Fruit fly (Drosophila melanogaster) whole organism, adult: ENCODE measurements around the gene RIOK2.

Experiments used
- CG11617 ChIP-seq: fragments of 200-800 bp; sonication (Bioruptor generic); optimal IDR thresholded peaks from 2 replicates; lab custom pipeline; 2017; ENCODE audit warnings: mild to moderate bottlenecking, missing biosample characterization, missing genetic modification reagents, missing genetic modification characterization
- CG12768 ChIP-seq: fragments of 200-800 bp; sonication (Bioruptor generic); optimal IDR thresholded peaks from 2 replicates; lab custom pipeline; 2017; ENCODE audit warnings: missing biosample characterization, missing genetic modification characterization, mild to moderate bottlenecking, moderate library complexity, missing genetic modification reagents
- CG14711 ChIP-seq: fragments of 200-800 bp; sonication (Bioruptor generic); optimal IDR thresholded peaks from 2 replicates; lab custom pipeline; 2018; ENCODE audit warnings: missing biosample characterization, mild to moderate bottlenecking, missing genetic modification characterization, moderate library complexity
- CG1620 ChIP-seq: fragments of 200-800 bp; sonication (Bioruptor generic); optimal IDR thresholded peaks from 2 replicates; lab custom pipeline; 2016; ENCODE audit warnings: missing biosample characterization, missing genetic modification characterization
- CG33017 ChIP-seq: fragments of 200-800 bp; sonication (Bioruptor generic); optimal IDR thresholded peaks from 2 replicates; lab custom pipeline; 2018; ENCODE audit warnings: missing biosample characterization, mild to moderate bottlenecking, missing genetic modification characterization, moderate library complexity
- CG5204 ChIP-seq: fragments of 200-800 bp; sonication (Bioruptor generic); optimal IDR thresholded peaks from 2 replicates; lab custom pipeline; 2016; ENCODE audit warnings: missing biosample characterization, missing genetic modification characterization
- CG7045 ChIP-seq: fragments of 200-800 bp; sonication (Bioruptor generic); optimal IDR thresholded peaks from 2 replicates; lab custom pipeline; 2017; ENCODE audit warnings: missing biosample characterization, mild to moderate bottlenecking, missing genetic modification characterization
- CG7101 ChIP-seq: fragments of 200-800 bp; sonication (Bioruptor generic); optimal IDR thresholded peaks from 2 replicates; lab custom pipeline; 2018; ENCODE audit warnings: missing biosample characterization, mild to moderate bottlenecking, missing genetic modification characterization, moderate library complexity
- Clk ChIP-seq: fragments of 200-800 bp; sonication (Bioruptor generic); optimal IDR thresholded peaks from 2 replicates; lab custom pipeline; 2017; ENCODE audit warnings: missing biosample characterization, missing genetic modification characterization
- Crg-1 ChIP-seq: fragments of 200-800 bp; sonication (Bioruptor generic); optimal IDR thresholded peaks from 2 replicates; lab custom pipeline; 2016; ENCODE audit warnings: missing biosample characterization, missing genetic modification characterization
- Hr96 ChIP-seq: fragments of 200-800 bp; sonication (Bioruptor generic); optimal IDR thresholded peaks from 2 replicates; lab custom pipeline; 2016; ENCODE audit warnings: missing biosample characterization, missing genetic modification characterization
- Mnt ChIP-seq: fragments of 200-800 bp; sonication (Bioruptor generic); optimal IDR thresholded peaks from 2 replicates; lab custom pipeline; 2016; ENCODE audit warnings: missing biosample characterization, mild to moderate bottlenecking, missing genetic modification characterization
- bab1 ChIP-seq: fragments of 200-800 bp; sonication (Bioruptor generic); optimal IDR thresholded peaks from 3 replicates; lab custom pipeline; 2019; ENCODE audit warnings: missing biosample characterization, mild to moderate bottlenecking, missing genetic modification characterization, moderate library complexity
- cic ChIP-seq: fragments of 200-800 bp; sonication (Bioruptor generic); optimal IDR thresholded peaks from 2 replicates; lab custom pipeline; 2017; ENCODE audit warnings: missing biosample characterization, mild to moderate bottlenecking, missing genetic modification characterization, moderate library complexity
- cnc ChIP-seq, 2 experiments: fragments of >200 bp; optimal IDR thresholded peaks; 2 replicates each; lab custom pipeline; 2017
- kay ChIP-seq: fragments of 200-800 bp; sonication (Bioruptor generic); peaks from one replicate; lab custom pipeline; 2016; ENCODE audit warnings: missing biosample characterization, missing genetic modification characterization, borderline replicate concordance
- ovo ChIP-seq: fragments of 200-800 bp; sonication (Bioruptor generic); optimal IDR thresholded peaks from 2 replicates; lab custom pipeline; 2016; ENCODE audit warnings: missing biosample characterization, missing genetic modification characterization
- pad ChIP-seq: fragments of 200-800 bp; sonication (Bioruptor generic); optimal IDR thresholded peaks from 3 replicates; lab custom pipeline; 2017; ENCODE audit warnings: missing biosample characterization, missing genetic modification characterization, mild to moderate bottlenecking, moderate library complexity, missing genetic modification reagents
- tj ChIP-seq: fragments of 200-800 bp; sonication (Bioruptor generic); optimal IDR thresholded peaks from 3 replicates; lab custom pipeline; 2017; ENCODE audit warnings: missing biosample characterization, mild to moderate bottlenecking, missing genetic modification characterization, moderate library complexity
- toe ChIP-seq: fragments of 200-800 bp; sonication (Bioruptor generic); optimal IDR thresholded peaks from 2 replicates; lab custom pipeline; 2016; ENCODE audit warnings: missing biosample characterization, missing genetic modification characterization

The RIOK2 gene

dm6 chr3R:25245052-25245813, 20.4 kb upstream of the RIOK2 start, which contains the start of gene bam:
TSS of gene bam (minus strand) at chr3R:25245109.
- TF ChIP-seq pad (GFP tag; lab: Kevin White, UChicago) (no peak), ovo (no peak), CG14711 (tag; lab: Kevin White, UChicago) (peak; percentile 67), cic (GFP tag; lab: Kevin White, UChicago) (no peak), Clk (GFP tag; lab: Kevin White, UChicago) (no peak), CG1620 (GFP tag; lab: Kevin White, UChicago) (no peak), CG11617 (GFP tag; lab: Kevin White, UChicago) (no peak), Hr96 (GFP tag; lab: Kevin White, UChicago) (no peak), CG7101 (no peak), tj (no peak), CG5204 (GFP tag; lab: Kevin White, UChicago) (no peak), Mnt (GFP tag; lab: Kevin White, UChicago) (peak; percentile 44), CG12768 (no peak), bab1 (GFP tag; lab: Kevin White, UChicago) (peak; percentile 44), CG33017 (no peak), CG7045 (no peak), Crg-1 (GFP tag; lab: Kevin White, UChicago) (peak; percentile 53), kay (peak; percentile 71), toe (GFP tag; lab: Kevin White, UChicago) (no peak), cnc (optimal IDR thresholded peaks at IDR 0.05; lab: Kevin White, UChicago) (no peak)

DNA sequence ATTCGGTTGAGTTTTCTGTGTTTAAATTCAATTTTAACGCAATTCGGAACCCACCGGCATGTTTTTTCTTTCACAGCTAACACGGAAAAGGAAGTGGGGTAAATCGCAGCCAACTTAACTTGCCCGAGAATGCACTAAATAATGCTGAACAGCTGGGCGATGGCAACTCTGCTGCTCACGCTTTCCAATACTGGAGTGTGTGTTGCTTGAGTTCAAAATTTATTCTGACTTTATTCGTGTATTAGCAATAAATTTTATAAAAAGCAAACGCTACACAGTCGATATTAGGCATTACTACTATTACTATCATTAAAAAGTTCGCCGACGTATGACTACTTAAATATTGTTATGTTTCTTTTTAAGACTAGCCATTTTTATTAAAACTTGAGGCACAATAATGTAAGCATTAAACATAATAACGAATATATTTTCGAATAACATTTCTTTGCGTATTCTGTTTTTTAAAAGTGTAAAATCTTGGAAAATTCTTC, 18.2 kb upstream of the RIOK2 start, which contains the start of the genes RpS27 and Nup37:
TSS of gene RpS27 (minus strand) at position 136 of the 491 bp plus-strand sequence.
TSS of gene Nup37 (plus strand) at position 280 of the 491 bp plus-strand sequence.
- TF ChIP-seq Hr96 (GFP tag; lab: Kevin White, UChicago), result peak; percentile 99
- peak; percentile 99 for TF ChIP-seq CG7101
- TF ChIP-seq CG5204 (GFP tag; lab: Kevin White, UChicago), result peak; percentile 97
- peak; percentile 94 for TF ChIP-seq CG33017
- peak; percentile 97 for TF ChIP-seq CG14711 (tag; lab: Kevin White, UChicago)
- TF ChIP-seq Crg-1 (GFP tag; lab: Kevin White, UChicago), result peak; percentile 100
- TF ChIP-seq ovo, result peak; percentile 100
- peak; percentile 93 for TF ChIP-seq cic (GFP tag; lab: Kevin White, UChicago)
- no peak for TF ChIP-seq cnc (optimal IDR thresholded peaks at IDR 0.05; lab: Kevin White, UChicago)
- peak; percentile 95 for TF ChIP-seq pad (GFP tag; lab: Kevin White, UChicago)
- peak; percentile 98 for TF ChIP-seq CG7045
- TF ChIP-seq Mnt (GFP tag; lab: Kevin White, UChicago), result peak; percentile 98
- TF ChIP-seq toe (GFP tag; lab: Kevin White, UChicago), result peak; percentile 98
- peak; percentile 85 for TF ChIP-seq tj
- TF ChIP-seq CG1620 (GFP tag; lab: Kevin White, UChicago), result peak; percentile 100
- peak; percentile 86 for TF ChIP-seq kay
- TF ChIP-seq Clk (GFP tag; lab: Kevin White, UChicago), result peak; percentile 95
- TF ChIP-seq bab1 (GFP tag; lab: Kevin White, UChicago), result peak; percentile 96
- peak; percentile 98 for TF ChIP-seq CG12768
- peak; percentile 99 for TF ChIP-seq CG11617 (GFP tag; lab: Kevin White, UChicago)

- TF ChIP-seq bab1 (GFP tag; lab: Kevin White, UChicago) (peak; percentile 43), CG1620 (GFP tag; lab: Kevin White, UChicago) (peak; percentile 40), CG33017 (no peak), cnc (optimal IDR thresholded peaks at IDR 0.05; lab: Kevin White, UChicago) (peak; percentile 20 to 70), Crg-1 (GFP tag; lab: Kevin White, UChicago) (no peak), kay (no peak), CG7045 (no peak), ovo (peak; percentile 4), toe (GFP tag; lab: Kevin White, UChicago) (no peak), CG11617 (GFP tag; lab: Kevin White, UChicago) (peak; percentile 30), CG14711 (tag; lab: Kevin White, UChicago) (no peak), cic (GFP tag; lab: Kevin White, UChicago) (no peak), Clk (GFP tag; lab: Kevin White, UChicago) (no peak), tj (peak; percentile 98), Hr96 (GFP tag; lab: Kevin White, UChicago) (no peak), Mnt (GFP tag; lab: Kevin White, UChicago) (peak; percentile 49), CG7101 (peak; percentile 28), CG5204 (GFP tag; lab: Kevin White, UChicago) (no peak)
These were observed 16.2 kb upstream of the RIOK2 start, which contains the start of gene Nup358 for dm6 chr3R:25249145-25250141. TSS of gene Nup358 (plus strand) at chr3R:25249348.

DNA sequence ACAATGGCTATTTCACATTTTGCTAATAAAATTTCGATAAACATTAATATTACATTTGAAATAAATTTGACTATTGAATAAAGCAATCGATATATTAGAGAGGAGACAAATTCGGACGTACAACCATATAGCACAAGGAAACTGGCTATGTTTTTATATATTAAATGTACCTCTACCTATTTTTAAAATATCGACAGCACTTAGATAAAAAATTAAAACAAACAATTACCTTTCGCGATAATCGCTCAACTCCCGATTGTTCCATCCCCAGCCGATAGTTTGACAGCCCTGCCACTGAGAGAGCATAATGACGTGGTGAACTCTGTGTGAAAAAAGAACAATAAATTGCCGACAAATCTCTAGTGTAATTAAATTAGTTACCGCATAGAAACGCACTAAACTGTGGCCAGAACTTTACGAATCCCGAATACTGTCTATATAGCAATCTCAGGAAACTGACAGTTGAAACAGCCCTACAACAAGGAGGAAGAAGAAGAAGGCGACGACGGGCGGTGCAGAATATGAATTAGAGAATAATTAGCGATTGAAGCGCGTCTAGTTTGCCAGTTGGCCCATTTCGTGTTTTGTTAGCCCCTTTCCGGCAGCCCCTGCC, 6.9 kb upstream of the RIOK2 start, which contains the start of gene CG11857:
TSS of gene CG11857 (plus strand) at position 271 of the 613 bp plus-strand sequence.
- peak; percentile 98 for TF ChIP-seq bab1 (GFP tag; lab: Kevin White, UChicago)
- peak; percentile 98 for TF ChIP-seq Clk (GFP tag; lab: Kevin White, UChicago)
- TF ChIP-seq kay, result no peak
- peak; percentile 98 for TF ChIP-seq CG12768
- TF ChIP-seq pad (GFP tag; lab: Kevin White, UChicago), result peak; percentile 89
- TF ChIP-seq ovo, result peak; percentile 94
- TF ChIP-seq Hr96 (GFP tag; lab: Kevin White, UChicago), result peak; percentile 98
- peak; percentile 94 for TF ChIP-seq CG14711 (tag; lab: Kevin White, UChicago)
- TF ChIP-seq Crg-1 (GFP tag; lab: Kevin White, UChicago), result peak; percentile 98
- TF ChIP-seq cnc (optimal IDR thresholded peaks at IDR 0.05; lab: Kevin White, UChicago), result no peak
- peak; percentile 97 for TF ChIP-seq CG7045
- TF ChIP-seq Mnt (GFP tag; lab: Kevin White, UChicago), result peak; percentile 92
- TF ChIP-seq CG7101, result peak; percentile 98
- peak; percentile 84 for TF ChIP-seq cic (GFP tag; lab: Kevin White, UChicago)
- TF ChIP-seq CG11617 (GFP tag; lab: Kevin White, UChicago), result peak; percentile 97
- TF ChIP-seq CG33017, result peak; percentile 95
- TF ChIP-seq toe (GFP tag; lab: Kevin White, UChicago), result peak; percentile 99
- TF ChIP-seq tj, result peak; percentile 87
- TF ChIP-seq CG5204 (GFP tag; lab: Kevin White, UChicago), result no peak
- peak; percentile 99 for TF ChIP-seq CG1620 (GFP tag; lab: Kevin White, UChicago)
